Fruit fly (Drosophila melanogaster): ENCODE measurements around the gene ath.

DNA sequence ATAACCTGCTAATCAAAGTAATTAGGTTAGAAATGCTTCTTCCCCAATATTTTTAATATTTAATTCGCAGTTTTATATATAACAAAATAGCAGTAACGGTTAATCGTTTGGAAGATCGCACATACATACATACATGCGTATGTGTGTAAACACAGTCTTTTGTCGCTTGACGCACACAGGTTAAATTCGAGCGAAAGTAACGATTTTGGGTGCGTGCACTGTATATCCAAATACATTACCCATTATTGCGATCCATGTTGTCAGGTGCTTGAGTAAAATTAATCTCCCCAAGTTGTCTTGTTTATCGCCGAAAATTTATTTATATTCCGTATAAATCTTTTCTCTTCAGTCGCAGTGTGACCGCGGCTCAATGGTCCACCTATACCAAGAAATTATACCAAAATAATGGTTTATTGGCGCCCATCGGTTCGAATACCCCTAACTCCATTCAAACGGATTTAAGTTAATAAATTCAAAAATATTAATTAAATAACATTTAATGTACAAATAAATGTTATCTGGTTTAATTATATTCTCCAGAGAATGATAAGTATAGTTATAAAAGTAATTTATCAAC, 6.9 kb upstream of the ath start, which contains the start of gene CG34159:
- TF ChIP-seq CG8478 (optimal IDR thresholded peaks at IDR 0.05) (no peak), CTCF (optimal IDR thresholded peaks at IDR 0.05) (no peak)
